Worm (Caenorhabditis elegans) whole organism, L4 larva: ENCODE data around the gene C45B2.2.

Experiments
- D1046.2 ChIP-seq: fragments of 200-800 bp; sonication (Bioruptor generic); IDR thresholded peaks from 2 replicates; pipeline ENCODE4 v1.3.6; 2022; ENCODE audit warnings: missing genetic modification characterization, missing compliant biosample characterization
- F10B5.3 ChIP-seq: sonication (generic microtip); optimal IDR thresholded peaks from 2 replicates; lab custom pipeline; 2016; ENCODE audit warnings: mild to moderate bottlenecking, missing genetic modification characterization, missing compliant biosample characterization
- F44E2.7 ChIP-seq: fragments of 200-800 bp; sonication (Bioruptor generic); IDR thresholded peaks from 2 replicates; pipeline ENCODE4 v2.1.2; 2022; ENCODE audit warnings: missing genetic modification characterization, missing compliant biosample characterization
- F49E8.2 ChIP-seq: sonication (generic microtip); optimal IDR thresholded peaks from 2 replicates; lab custom pipeline; 2016; ENCODE audit warnings: missing compliant biosample characterization, mild to moderate bottlenecking, missing genetic modification characterization, borderline replicate concordance
- R02D3.7 ChIP-seq: fragments of 150-350 bp; sonication (generic microtip); optimal IDR thresholded peaks from 3 replicates; lab custom pipeline; 2014; ENCODE audit warnings: missing biosample characterization, missing genetic modification characterization
- T20F7.1 ChIP-seq: fragments of 200-800 bp; sonication (Bioruptor generic); optimal IDR thresholded peaks from 2 replicates; lab custom pipeline; 2018; ENCODE audit warnings: mild to moderate bottlenecking, missing genetic modification characterization, missing compliant biosample characterization
- Y5F2A.4 ChIP-seq: fragments of 200-800 bp; sonication (Bioruptor generic); optimal IDR thresholded peaks from 2 replicates; lab custom pipeline; 2018; ENCODE audit warnings: mild to moderate bottlenecking, missing genetic modification characterization, missing compliant biosample characterization
- ZK337.2 ChIP-seq: fragments of 200-800 bp; sonication (Bioruptor generic); IDR thresholded peaks from 2 replicates; pipeline ENCODE4 v1.3.6; 2022; ENCODE audit warnings: missing genetic modification reagents, missing genetic modification characterization, missing compliant biosample characterization
- aha-1 ChIP-seq: fragments of 150-350 bp; peaks from one replicate; lab custom pipeline; 2014; ENCODE audit warnings: missing biosample characterization, missing genetic modification characterization
- ama-1 ChIP-seq: fragments of 150-350 bp; optimal IDR thresholded peaks from 2 replicates; lab custom pipeline; 2014; ENCODE audit warnings: inconsistent platforms, mixed read lengths
- attf-4 ChIP-seq: sonication (generic microtip); optimal IDR thresholded peaks from 3 replicates; lab custom pipeline; 2017; ENCODE audit warnings: missing biosample characterization, missing genetic modification characterization
- ceh-20 ChIP-seq: fragments of 200-800 bp; sonication (Bioruptor generic); IDR thresholded peaks from 2 replicates; pipeline ENCODE4 v1.3.6; 2022; ENCODE audit warnings: missing genetic modification reagents, missing genetic modification characterization, missing compliant biosample characterization
- ceh-28 ChIP-seq: fragments of 150-350 bp; optimal IDR thresholded peaks from 2 replicates; lab custom pipeline; 2014; ENCODE audit warnings: missing biosample characterization, missing genetic modification reagents, missing genetic modification characterization
- ceh-32 ChIP-seq: sonication (generic microtip); optimal IDR thresholded peaks from 2 replicates; lab custom pipeline; 2016; ENCODE audit warnings: mild to moderate bottlenecking, missing genetic modification characterization, missing compliant biosample characterization; ENCODE audit not compliant: poor library complexity
- ceh-44 ChIP-seq: fragments of 200-800 bp; sonication (Bioruptor generic); IDR thresholded peaks from 2 replicates; pipeline ENCODE4 v1.3.6; 2022; ENCODE audit warnings: missing genetic modification reagents, missing genetic modification characterization, missing compliant biosample characterization
- ceh-82 ChIP-seq: sonication (generic microtip); optimal IDR thresholded peaks from 2 replicates; lab custom pipeline; 2017; ENCODE audit warnings: missing biosample characterization, missing genetic modification characterization
- daf-19 ChIP-seq: fragments of 200-800 bp; sonication (Bioruptor generic); conservative IDR thresholded peaks from 2 replicates; pipeline ENCODE4 v1.3.6; 2022; ENCODE audit warnings: missing genetic modification characterization, missing compliant biosample characterization
- dmd-9 ChIP-seq: fragments of 200-800 bp; sonication (Bioruptor generic); IDR thresholded peaks from 2 replicates; pipeline ENCODE4 v1.3.6; 2022; ENCODE audit warnings: missing genetic modification reagents, missing genetic modification characterization, missing compliant biosample characterization
- egl-43 ChIP-seq: fragments of 200-800 bp; sonication (Bioruptor generic); IDR thresholded peaks from 2 replicates; pipeline ENCODE4 v1.3.6; 2022; ENCODE audit warnings: missing genetic modification reagents, missing genetic modification characterization, missing compliant biosample characterization
- fos-1 ChIP-seq: fragments of 150-350 bp; optimal IDR thresholded peaks from 2 replicates; lab custom pipeline; 2014; ENCODE audit warnings: missing biosample characterization, missing genetic modification characterization
- gei-8 ChIP-seq: fragments of 200-800 bp; sonication (Bioruptor generic); optimal IDR thresholded peaks from 2 replicates; lab custom pipeline; 2018; ENCODE audit warnings: mild to moderate bottlenecking, missing genetic modification characterization, missing compliant biosample characterization
- hlh-11 ChIP-seq: fragments of 200-800 bp; sonication (Bioruptor generic); optimal IDR thresholded peaks from 2 replicates; lab custom pipeline; 2018; ENCODE audit warnings: mild to moderate bottlenecking, missing genetic modification characterization, missing compliant biosample characterization
- hlh-30 ChIP-seq: sonication (generic microtip); optimal IDR thresholded peaks from 2 replicates; lab custom pipeline; 2017; ENCODE audit warnings: antibody characterized with exemption, mild to moderate bottlenecking, missing genetic modification characterization, missing compliant biosample characterization; ENCODE audit not compliant: insufficient read depth
- hmg-1.1 ChIP-seq: fragments of 200-800 bp; sonication (Bioruptor generic); IDR thresholded peaks from 2 replicates; pipeline ENCODE4 v1.3.6; 2022; ENCODE audit warnings: missing genetic modification reagents, missing genetic modification characterization, missing compliant biosample characterization
- lim-7 ChIP-seq: fragments of 200-800 bp; sonication (Bioruptor generic); IDR thresholded peaks from 2 replicates; pipeline ENCODE4 v1.3.6; 2022; ENCODE audit warnings: missing genetic modification characterization, missing compliant biosample characterization
- lin-13 ChIP-seq: fragments of 150-350 bp; optimal IDR thresholded peaks from 2 replicates; lab custom pipeline; 2014; ENCODE audit warnings: missing biosample characterization, missing genetic modification reagents, missing genetic modification characterization
- lin-15B ChIP-seq: fragments of 150-350 bp; sonication (generic microtip); optimal IDR thresholded peaks from 3 replicates; lab custom pipeline; 2014; ENCODE audit warnings: missing biosample characterization, missing genetic modification characterization
- lin-29 ChIP-seq: fragments of 200-800 bp; sonication (Bioruptor generic); IDR thresholded peaks from 2 replicates; pipeline ENCODE4 v1.3.6; 2022; ENCODE audit warnings: missing genetic modification reagents, missing genetic modification characterization, missing compliant biosample characterization
- lin-38 ChIP-seq: fragments of 200-800 bp; sonication (Bioruptor generic); IDR thresholded peaks from 2 replicates; pipeline ENCODE4 v1.3.6; 2022; ENCODE audit warnings: missing genetic modification reagents, missing genetic modification characterization, missing compliant biosample characterization
- lir-3 ChIP-seq: sonication (generic microtip); optimal IDR thresholded peaks from 2 replicates; lab custom pipeline; 2016; ENCODE audit warnings: mild to moderate bottlenecking, missing genetic modification characterization, missing compliant biosample characterization
- madf-9 ChIP-seq: fragments of 200-800 bp; sonication (Bioruptor generic); conservative IDR thresholded peaks from 2 replicates; pipeline ENCODE4 v1.3.6; 2022; ENCODE audit warnings: missing genetic modification reagents, missing genetic modification characterization, missing compliant biosample characterization
- mes-2 ChIP-seq: sonication (generic microtip); optimal IDR thresholded peaks from 2 replicates; lab custom pipeline; 2016; ENCODE audit warnings: missing genotype, mild to moderate bottlenecking, missing genetic modification characterization, missing compliant biosample characterization; ENCODE audit not compliant: poor library complexity, severe bottlenecking
- mxl-2 ChIP-seq: fragments of 200-800 bp; sonication (Bioruptor generic); conservative IDR thresholded peaks from 2 replicates; pipeline ENCODE4 v1.3.6; 2022; ENCODE audit warnings: missing genetic modification reagents, missing genetic modification characterization, missing compliant biosample characterization
- mxl-3 ChIP-seq: fragments of 200-800 bp; sonication (Bioruptor generic); optimal IDR thresholded peaks from 2 replicates; lab custom pipeline; 2018; ENCODE audit warnings: mild to moderate bottlenecking, missing genetic modification characterization, missing compliant biosample characterization
- nhr-10 ChIP-seq: fragments of 150-350 bp; optimal IDR thresholded peaks from 2 replicates; lab custom pipeline; 2014; ENCODE audit warnings: missing biosample characterization, missing genetic modification characterization
- nhr-102 ChIP-seq: sonication (generic microtip); optimal IDR thresholded peaks from 2 replicates; lab custom pipeline; 2016; ENCODE audit warnings: mild to moderate bottlenecking, missing genetic modification characterization, moderate library complexity, missing compliant biosample characterization
- nhr-11 ChIP-seq: fragments of 150-350 bp; optimal IDR thresholded peaks from 2 replicates; lab custom pipeline; 2014; ENCODE audit warnings: missing biosample characterization, missing genetic modification characterization
- nhr-28 ChIP-seq: fragments of 150-350 bp; optimal IDR thresholded peaks from 2 replicates; lab custom pipeline; 2014; ENCODE audit warnings: missing biosample characterization, missing genetic modification characterization
- nhr-41 ChIP-seq: fragments of 200-800 bp; sonication (Bioruptor generic); IDR thresholded peaks from 2 replicates; pipeline ENCODE4 v1.3.6; 2022; ENCODE audit warnings: missing genetic modification reagents, missing genetic modification characterization, missing compliant biosample characterization
- nhr-42 ChIP-seq: fragments of 200-800 bp; sonication (Bioruptor generic); IDR thresholded peaks from 2 replicates; pipeline ENCODE4 v1.3.6; 2022; ENCODE audit warnings: missing genetic modification characterization, missing compliant biosample characterization
- nhr-48 ChIP-seq: sonication (generic microtip); optimal IDR thresholded peaks from 2 replicates; lab custom pipeline; 2016; ENCODE audit warnings: mild to moderate bottlenecking, missing genetic modification characterization, missing compliant biosample characterization
- nhr-77 ChIP-seq: fragments of 150-350 bp; optimal IDR thresholded peaks from 2 replicates; lab custom pipeline; 2014; ENCODE audit warnings: missing biosample characterization, missing genetic modification characterization
- pha-4 ChIP-seq, 2 experiments: fragments of 150-350 bp in 1 of 2; fragments of 200-800 bp in 1 of 2; sonication (Bioruptor generic) in 1 of 2; IDR thresholded peaks in 1 of 2; optimal IDR thresholded peaks in 1 of 2; 2 replicates each; pipeline versions ENCODE4 v1.3.6 to Lab custom; 2014 to 2022; ENCODE audit warnings: missing genetic modification characterization in 2 of 2, missing genetic modification reagents in 2 of 2, missing biosample characterization in 1 of 2, missing compliant biosample characterization in 1 of 2
- pqm-1 ChIP-seq: sonication (generic microtip); optimal IDR thresholded peaks from 2 replicates; lab custom pipeline; 2017; ENCODE audit warnings: missing biosample characterization, missing genetic modification characterization
- rbr-2 ChIP-seq: sonication (generic microtip); optimal IDR thresholded peaks from 2 replicates; lab custom pipeline; 2016; ENCODE audit warnings: missing genotype, missing genetic modification characterization, missing compliant biosample characterization
- skn-1 ChIP-seq: fragments of 150-350 bp; optimal IDR thresholded peaks from 2 replicates; lab custom pipeline; 2014; ENCODE audit warnings: missing biosample characterization, missing genetic modification characterization
- tag-97 ChIP-seq: fragments of 200-800 bp; sonication (Bioruptor generic); IDR thresholded peaks from 2 replicates; pipeline ENCODE4 v1.3.6; 2022; ENCODE audit warnings: missing genetic modification characterization, missing compliant biosample characterization
- unc-39 ChIP-seq: sonication (generic microtip); optimal IDR thresholded peaks from 2 replicates; lab custom pipeline; 2017; ENCODE audit warnings: missing biosample characterization, missing genetic modification characterization
- zfp-2 ChIP-seq: sonication (generic microtip); optimal IDR thresholded peaks from 2 replicates; lab custom pipeline; 2016; ENCODE audit warnings: mild to moderate bottlenecking, missing genetic modification characterization, missing compliant biosample characterization
- zip-11 ChIP-seq: fragments of 200-800 bp; sonication (Bioruptor generic); IDR thresholded peaks from 2 replicates; pipeline ENCODE4 v1.3.6; 2022; ENCODE audit warnings: missing genetic modification characterization, missing compliant biosample characterization
- zip-2 ChIP-seq: fragments of 150-350 bp; optimal IDR thresholded peaks from 2 replicates; lab custom pipeline; 2014; ENCODE audit warnings: missing biosample characterization, missing genetic modification characterization
- ztf-7 ChIP-seq: fragments of 150-350 bp; optimal IDR thresholded peaks from 2 replicates; lab custom pipeline; 2014; ENCODE audit warnings: missing biosample characterization, missing genetic modification characterization

C45B2.2 gene

ce11 chrX:6059163-6059782 lies 25.3 kb upstream of the C45B2.2 start (continued):
- TF ChIP-seq skn-1 (tag; lab: Kevin White, UChicago) (no peak), nhr-77 (tag; lab: Kevin White, UChicago) (no peak), lin-15B (tag; lab: Kevin White, UChicago) (no peak), mxl-3 (GFP tag; lab: Kevin White, UChicago) (no peak), nhr-42 (GFP tag; lab: Robert Waterston, UW) (no peak), lir-3 (tag; lab: Kevin White, UChicago) (no peak), lin-29 (GFP tag; lab: Robert Waterston, UW) (no peak), hmg-1.1 (GFP tag; lab: Robert Waterston, UW) (no peak), zip-11 (GFP tag; lab: Robert Waterston, UW) (no peak), ztf-7 (tag; lab: Kevin White, UChicago) (peak; percentile 91), aha-1 (tag; lab: Kevin White, UChicago) (peak; percentile 94), nhr-11 (tag; lab: Kevin White, UChicago) (no peak), nhr-28 (tag; lab: Kevin White, UChicago) (peak; percentile 47), lin-38 (GFP tag; lab: Robert Waterston, UW) (no peak), rbr-2 (tag; lab: Kevin White, UChicago) (no peak), ZK337.2 (GFP tag; lab: Robert Waterston, UW) (no peak), madf-9 (GFP tag; lab: Robert Waterston, UW) (no peak), daf-19 (GFP tag; lab: Robert Waterston, UW) (no peak), mxl-2 (no peak), dmd-9 (no peak), D1046.2 (GFP tag; lab: Robert Waterston, UW) (no peak), egl-43 (GFP tag; lab: Robert Waterston, UW) (no peak), zfp-2 (tag; lab: Kevin White, UChicago) (no peak), ceh-44 (no peak), pha-4 (GFP tag; IDR thresholded peaks at IDR 0.05; lab: Robert Waterston, UW) (no peak), pha-4 (tag; optimal IDR thresholded peaks at IDR 0.05; lab: Kevin White, UChicago) (no peak), lin-13 (GFP tag; lab: Kevin White, UChicago) (no peak), R02D3.7 (no peak), pqm-1 (tag; lab: Kevin White, UChicago) (peak; percentile 51), ama-1 (lab: Kevin White, UChicago) (no peak), F44E2.7 (GFP tag; lab: Robert Waterston, UW) (no peak), nhr-48 (tag; lab: Kevin White, UChicago) (peak; percentile 77), fos-1 (tag; lab: Kevin White, UChicago) (no peak), ceh-32 (tag; lab: Kevin White, UChicago) (no peak), unc-39 (tag; lab: Kevin White, UChicago) (no peak), nhr-41 (GFP tag; lab: Robert Waterston, UW) (no peak), hlh-30 (no peak), zip-2 (tag; lab: Kevin White, UChicago) (no peak), T20F7.1 (GFP tag; lab: Kevin White, UChicago) (no peak), F49E8.2 (no peak), ceh-20 (GFP tag; lab: Robert Waterston, UW) (no peak), ceh-28 (tag; lab: Kevin White, UChicago) (no peak), hlh-11 (tag; lab: Kevin White, UChicago) (peak; percentile 64), nhr-102 (tag; lab: Kevin White, UChicago) (peak; percentile 20), tag-97 (GFP tag; lab: Robert Waterston, UW) (no peak), mes-2 (tag; lab: Kevin White, UChicago) (no peak), nhr-10 (tag; lab: Kevin White, UChicago) (peak; percentile 49), lim-7 (GFP tag; lab: Robert Waterston, UW) (no peak), ceh-82 (tag; lab: Kevin White, UChicago) (no peak), F10B5.3 (tag; lab: Kevin White, UChicago) (no peak), gei-8 (GFP tag; lab: Kevin White, UChicago) (no peak), attf-4 (tag; lab: Kevin White, UChicago) (no peak), Y5F2A.4 (GFP tag; lab: Kevin White, UChicago) (no peak)
